Worm (Caenorhabditis elegans) whole organism, young adult: ENCODE results near the gene C33F10.8.
A peak's percentile ranks its signal among the peaks of the same experiment; 100 is the strongest.

ENCODE experiments used
- D2030.7 ChIP-seq: fragments of 200-800 bp; sonication (Bioruptor generic); IDR thresholded peaks from 2 replicates; pipeline ENCODE4 v1.3.6; 2022; ENCODE audit warnings: missing genetic modification reagents, missing genetic modification characterization, missing compliant biosample characterization
- F39B2.1 ChIP-seq: fragments of 200-800 bp; sonication (Bioruptor generic); IDR thresholded peaks from 2 replicates; pipeline ENCODE4 v1.3.6; 2022; ENCODE audit warnings: missing genetic modification reagents, missing genetic modification characterization, missing compliant biosample characterization
- F49E8.2 ChIP-seq: sonication (generic microtip); optimal IDR thresholded peaks from 3 replicates; lab custom pipeline; 2017; ENCODE audit warnings: missing genetic modification characterization, mild to moderate bottlenecking, missing compliant biosample characterization, antibody characterized with exemption, moderate library complexity; ENCODE audit not compliant: insufficient read depth
- F52B5.7 ChIP-seq: sonication (generic microtip); optimal IDR thresholded peaks from 2 replicates; lab custom pipeline; 2016; ENCODE audit warnings: mild to moderate bottlenecking, missing genetic modification characterization, missing compliant biosample characterization
- F57A8.1 ChIP-seq: fragments of 200-800 bp; sonication (Bioruptor generic); optimal IDR thresholded peaks from 2 replicates; lab custom pipeline; 2018; ENCODE audit warnings: mild to moderate bottlenecking, missing genetic modification characterization, moderate library complexity, missing compliant biosample characterization
- K12H6.12 ChIP-seq: fragments of 200-800 bp; sonication (Bioruptor generic); optimal IDR thresholded peaks from 2 replicates; lab custom pipeline; 2018; ENCODE audit warnings: mild to moderate bottlenecking, missing genetic modification characterization, missing compliant biosample characterization
- T26A5.8 ChIP-seq: sonication (generic microtip); optimal IDR thresholded peaks from 2 replicates; lab custom pipeline; 2016; ENCODE audit warnings: missing genetic modification characterization, missing compliant biosample characterization
- Y95B8A.8 ChIP-seq: fragments of 200-800 bp; sonication (Bioruptor generic); IDR thresholded peaks from 2 replicates; pipeline ENCODE4 v1.3.6; 2022; ENCODE audit warnings: missing genetic modification reagents, missing genetic modification characterization, missing compliant biosample characterization
- ZK185.1 ChIP-seq: sonication (generic microtip); optimal IDR thresholded peaks from 2 replicates; lab custom pipeline; 2016; ENCODE audit warnings: mild to moderate bottlenecking, missing genetic modification characterization, missing compliant biosample characterization; ENCODE audit not compliant: poor library complexity, severe bottlenecking
- akir-1 ChIP-seq: fragments of 200-800 bp; sonication (Bioruptor generic); optimal IDR thresholded peaks from 2 replicates; lab custom pipeline; 2018; ENCODE audit warnings: mild to moderate bottlenecking, missing genetic modification characterization, moderate library complexity, missing compliant biosample characterization
- ama-1 ChIP-seq, 3 experiments: fragments of 150-350 bp in 1 of 3; sonication (generic microtip) in 2 of 3; optimal IDR thresholded peaks; 2 replicates each; lab custom pipeline; 2014 to 2018; ENCODE audit warnings: missing biosample characterization in 2 of 3, missing genetic modification characterization in 2 of 3, missing genetic modification reagents in 2 of 3
- athp-1 ChIP-seq: sonication (generic microtip); optimal IDR thresholded peaks from 2 replicates; lab custom pipeline; 2017; ENCODE audit warnings: mild to moderate bottlenecking, missing genetic modification characterization, missing compliant biosample characterization
- attf-3 ChIP-seq: fragments of 200-800 bp; sonication (Bioruptor generic); conservative IDR thresholded peaks from 2 replicates; pipeline ENCODE4 v1.3.6; 2022; ENCODE audit warnings: missing genetic modification reagents, missing genetic modification characterization, missing compliant biosample characterization
- attf-5 ChIP-seq: fragments of 200-800 bp; sonication (Bioruptor generic); optimal IDR thresholded peaks from 2 replicates; lab custom pipeline; 2018; ENCODE audit warnings: mild to moderate bottlenecking, missing genetic modification characterization, missing compliant biosample characterization
- bed-2 ChIP-seq: fragments of 200-800 bp; sonication (Bioruptor generic); IDR thresholded peaks from 2 replicates; pipeline ENCODE4 v1.3.6; 2022; ENCODE audit warnings: missing genetic modification reagents, missing genetic modification characterization, missing compliant biosample characterization
- cebp-1 ChIP-seq, 2 experiments: fragments of 200-800 bp in 1 of 2; sonication (Bioruptor generic) in 1 of 2; sonication (generic microtip) in 1 of 2; IDR thresholded peaks in 1 of 2; optimal IDR thresholded peaks in 1 of 2; 2 replicates each; pipeline versions ENCODE4 v1.3.6 to Lab custom; 2017 to 2022; ENCODE audit warnings: missing compliant biosample characterization in 2 of 2, missing genetic modification characterization in 2 of 2, mild to moderate bottlenecking in 1 of 2, missing genetic modification reagents in 1 of 2, moderate library complexity in 1 of 2
- ceh-79 ChIP-seq: sonication (generic microtip); optimal IDR thresholded peaks from 2 replicates; lab custom pipeline; 2017; ENCODE audit warnings: mild to moderate bottlenecking, missing genetic modification characterization, missing compliant biosample characterization
- dox-1 ChIP-seq: fragments of 200-800 bp; sonication (Bioruptor generic); IDR thresholded peaks from 2 replicates; pipeline ENCODE4 v1.3.6; 2022; ENCODE audit warnings: missing genetic modification reagents, missing genetic modification characterization, missing compliant biosample characterization
- ets-4 ChIP-seq: fragments of 200-800 bp; sonication (Bioruptor generic); optimal IDR thresholded peaks from 2 replicates; lab custom pipeline; 2018; ENCODE audit warnings: mild to moderate bottlenecking, missing genetic modification characterization, missing compliant biosample characterization
- fkh-3 ChIP-seq: sonication (generic microtip); optimal IDR thresholded peaks from 2 replicates; lab custom pipeline; 2016; ENCODE audit warnings: mild to moderate bottlenecking, missing genetic modification characterization, missing compliant biosample characterization
- hmg-1.2 ChIP-seq: fragments of 200-800 bp; sonication (Bioruptor generic); IDR thresholded peaks from 2 replicates; pipeline ENCODE4 v1.3.6; 2022; ENCODE audit warnings: missing genetic modification reagents, missing genetic modification characterization, missing compliant biosample characterization
- let-526 ChIP-seq: fragments of 200-800 bp; sonication (Bioruptor generic); IDR thresholded peaks from 2 replicates; pipeline ENCODE4 v1.3.6; 2022; ENCODE audit warnings: missing genetic modification reagents, missing genetic modification characterization, missing compliant biosample characterization
- lin-26 ChIP-seq: fragments of 200-800 bp; sonication (Bioruptor generic); IDR thresholded peaks from 2 replicates; pipeline ENCODE4 v1.3.6; 2022; ENCODE audit warnings: missing genetic modification reagents, missing genetic modification characterization, missing compliant biosample characterization
- lin-54 ChIP-seq: fragments of 200-800 bp; sonication (Bioruptor generic); optimal IDR thresholded peaks from 2 replicates; lab custom pipeline; 2018; ENCODE audit warnings: mild to moderate bottlenecking, missing genetic modification characterization, missing compliant biosample characterization
- madf-8 ChIP-seq: fragments of 200-800 bp; sonication (Bioruptor generic); conservative IDR thresholded peaks from 2 replicates; pipeline ENCODE4 v1.3.6; 2022; ENCODE audit warnings: missing genetic modification reagents, missing genetic modification characterization, missing compliant biosample characterization
- mel-28 ChIP-seq: sonication (generic microtip); optimal IDR thresholded peaks from 2 replicates; lab custom pipeline; 2016; ENCODE audit warnings: borderline replicate concordance, mild to moderate bottlenecking, missing genetic modification characterization, missing compliant biosample characterization
- mes-4 ChIP-seq: sonication (generic microtip); optimal IDR thresholded peaks from 2 replicates; lab custom pipeline; 2016; ENCODE audit warnings: missing genotype, missing genetic modification characterization, missing compliant biosample characterization
- nfyb-1 ChIP-seq: fragments of 200-800 bp; sonication (Bioruptor generic); IDR thresholded peaks from 2 replicates; pipeline ENCODE4 v1.3.6; 2022; ENCODE audit warnings: missing genetic modification reagents, missing genetic modification characterization, missing compliant biosample characterization
- nhr-80 ChIP-seq: sonication (generic microtip); optimal IDR thresholded peaks from 2 replicates; lab custom pipeline; 2016; ENCODE audit warnings: missing genetic modification characterization, missing compliant biosample characterization
- pbrm-1 ChIP-seq: fragments of 200-800 bp; sonication (Bioruptor generic); IDR thresholded peaks from 2 replicates; pipeline ENCODE4 v1.3.6; 2022; ENCODE audit warnings: missing genetic modification reagents, missing genetic modification characterization, missing compliant biosample characterization
- rcor-1 ChIP-seq: fragments of 200-800 bp; sonication (Bioruptor generic); IDR thresholded peaks from 2 replicates; pipeline ENCODE4 v1.3.6; 2022; ENCODE audit warnings: missing genetic modification reagents, missing genetic modification characterization, missing compliant biosample characterization
- rpc-1 ChIP-seq, 2 experiments: fragments of 150-350 bp in 1 of 2; sonication (generic microtip) in 1 of 2; optimal IDR thresholded peaks; 2 replicates each; lab custom pipeline; 2014 to 2018; ENCODE audit warnings: missing biosample characterization in 1 of 2, missing genetic modification characterization in 1 of 2, missing genetic modification reagents in 1 of 2, missing genotype in 1 of 2
- sea-2 ChIP-seq: fragments of 200-800 bp; sonication (Bioruptor generic); IDR thresholded peaks from 2 replicates; pipeline ENCODE4 v1.3.6; 2022; ENCODE audit warnings: missing genetic modification characterization, missing compliant biosample characterization
- somi-1 ChIP-seq: fragments of 200-800 bp; sonication (Bioruptor generic); optimal IDR thresholded peaks from 2 replicates; lab custom pipeline; 2018; ENCODE audit warnings: mild to moderate bottlenecking, missing genetic modification characterization, missing compliant biosample characterization
- tbp1 ChIP-seq: fragments of 200-800 bp; sonication (Bioruptor generic); optimal IDR thresholded peaks from 2 replicates; lab custom pipeline; 2018; ENCODE audit warnings: mild to moderate bottlenecking, missing genetic modification characterization, missing compliant biosample characterization
- ztf-18 ChIP-seq: sonication (generic microtip); optimal IDR thresholded peaks from 2 replicates; lab custom pipeline; 2016; ENCODE audit warnings: missing genotype, mild to moderate bottlenecking, missing genetic modification characterization, missing compliant biosample characterization
- ztf-28 ChIP-seq: fragments of 200-800 bp; sonication (Bioruptor generic); IDR thresholded peaks from 2 replicates; pipeline ENCODE4 v1.3.6; 2022; ENCODE audit warnings: missing genetic modification reagents, missing genetic modification characterization, missing compliant biosample characterization

C33F10.8 gene

ce11 chrII:4857873-4858364 lies 32.9 kb upstream of the C33F10.8 start, which contains the start of gene F11G11.5 (continued):
- TF ChIP-seq bed-2 (GFP tag; lab: Robert Waterston, UW) = no peak
- 0 out of 2 replicates have a peak, but pooled peaks have one; percentile 16 for TF ChIP-seq ztf-28 (GFP tag; lab: Robert Waterston, UW)
- no peak for TF ChIP-seq attf-3 (GFP tag; lab: Robert Waterston, UW)
- TF ChIP-seq Y95B8A.8 (GFP tag; lab: Robert Waterston, UW) = no peak
- TF ChIP-seq K12H6.12 = no peak
- TF ChIP-seq T26A5.8 (tag; lab: Kevin White, UChicago) = no peak
- TF ChIP-seq akir-1 = no peak
- 0 out of 2 replicates have a peak, but pooled peaks have one; percentile 13 for TF ChIP-seq hmg-1.2
- TF ChIP-seq F49E8.2 (tag; lab: Kevin White, UChicago) = no peak
- TF ChIP-seq F57A8.1 (GFP tag; lab: Kevin White, UChicago) = no peak
- TF ChIP-seq rcor-1 (GFP tag; lab: Robert Waterston, UW) = no peak
- TF ChIP-seq F39B2.1 (GFP tag; lab: Robert Waterston, UW) = no peak
- no peak for TF ChIP-seq ZK185.1 (tag; lab: Kevin White, UChicago)
- no peak for TF ChIP-seq F52B5.7
- TF ChIP-seq athp-1 = peak; percentile 48
- no peak for TF ChIP-seq somi-1 (GFP tag; lab: Kevin White, UChicago)
- TF ChIP-seq rpc-1 (optimal IDR thresholded peaks at IDR 0.05; lab: Kevin White, UChicago) = no peak
- no peak for TF ChIP-seq rpc-1 (tag; optimal IDR thresholded peaks at IDR 0.05; lab: Kevin White, UChicago)
- no peak for TF ChIP-seq madf-8 (GFP tag; lab: Robert Waterston, UW)
- TF ChIP-seq sea-2 (GFP tag; lab: Robert Waterston, UW) = no peak

ce11 chrII:4857086-4857485 lies 32.1 kb upstream of the C33F10.8 start:
- TF ChIP-seq lin-54 (GFP tag; lab: Kevin White, UChicago) (peak; percentile 21), cebp-1 (GFP tag; IDR thresholded peaks at IDR 0.05; lab: Robert Waterston, UW) (no peak), cebp-1 (tag; optimal IDR thresholded peaks at IDR 0.05; lab: Kevin White, UChicago) (peak; percentile 14), rpc-1 (optimal IDR thresholded peaks at IDR 0.05; lab: Kevin White, UChicago) (no peak), rpc-1 (tag; optimal IDR thresholded peaks at IDR 0.05; lab: Kevin White, UChicago) (no peak), tbp1 (GFP tag; lab: Kevin White, UChicago) (peak; percentile 15), dox-1 (peak; percentile 54; the same call in 1 of the 2 replicates), ztf-18 (tag; lab: Kevin White, UChicago) (peak; percentile 15), fkh-3 (tag; lab: Kevin White, UChicago) (no peak), mes-4 (no peak), nhr-80 (tag; lab: Kevin White, UChicago) (peak; percentile 89), ets-4 (GFP tag; lab: Kevin White, UChicago) (peak; percentile 36)

ce11 chrII:4856113-4856512 lies 31.1 kb upstream of the C33F10.8 start:
- no peak for TF ChIP-seq ceh-79 (tag; lab: Kevin White, UChicago)
- TF ChIP-seq mel-28 (tag; lab: Kevin White, UChicago) = no peak
- 0 out of 2 replicates have a peak, but pooled peaks have one; percentile 12 for TF ChIP-seq pbrm-1 (GFP tag; lab: Robert Waterston, UW)
- no peak for TF ChIP-seq ama-1 (optimal IDR thresholded peaks at IDR 0.05; lab: Kevin White, UChicago)
- no peak for TF ChIP-seq ama-1 (GFP tag; optimal IDR thresholded peaks at IDR 0.05; lab: Kevin White, UChicago)
- peak; percentile 39 for TF ChIP-seq attf-5 (GFP tag; lab: Kevin White, UChicago)
- TF ChIP-seq nfyb-1 (GFP tag; lab: Robert Waterston, UW) = 0 out of 2 replicates have a peak, but pooled peaks have one; percentile 46
- 0 out of 2 replicates have a peak, but pooled peaks have one; percentile 13 for TF ChIP-seq lin-26 (GFP tag; lab: Robert Waterston, UW)
- TF ChIP-seq D2030.7 = no peak
- no peak for TF ChIP-seq dox-1
- TF ChIP-seq let-526 (GFP tag; lab: Robert Waterston, UW) = peak; percentile 24; the same call in 1 of the 2 replicates
- peak; percentile 96 for TF ChIP-seq cebp-1 (GFP tag; IDR thresholded peaks at IDR 0.05; lab: Robert Waterston, UW)
- peak; percentile 99 for TF ChIP-seq cebp-1 (tag; optimal IDR thresholded peaks at IDR 0.05; lab: Kevin White, UChicago)
